Worm (Caenorhabditis elegans) whole organism, L2 larva: ENCODE data around the gene R10E12.2.

Source experiments
- R02D3.7 ChIP-seq: fragments of 150-350 bp; optimal IDR thresholded peaks from 2 replicates; lab custom pipeline; 2014; ENCODE audit warnings: missing biosample characterization, missing genetic modification characterization
- Y55F3AM.14 ChIP-seq: fragments of 200-800 bp; sonication (Bioruptor generic); optimal IDR thresholded peaks from 2 replicates; lab custom pipeline; 2018; ENCODE audit warnings: mild to moderate bottlenecking, missing genetic modification characterization, missing compliant biosample characterization
- alr-1 ChIP-seq: fragments of 150-350 bp; optimal IDR thresholded peaks from 2 replicates; lab custom pipeline; 2014; ENCODE audit warnings: missing biosample characterization, missing genetic modification characterization
- aly-2 ChIP-seq: fragments of 150-350 bp; optimal IDR thresholded peaks from 2 replicates; lab custom pipeline; 2014; ENCODE audit warnings: missing biosample characterization, missing genetic modification characterization
- ama-1 ChIP-seq: fragments of 150-350 bp; optimal IDR thresholded peaks from 2 replicates; lab custom pipeline; 2018; ENCODE audit warnings: inconsistent platforms
- crh-2 ChIP-seq: sonication (generic microtip); optimal IDR thresholded peaks from 2 replicates; lab custom pipeline; 2017; ENCODE audit warnings: missing biosample characterization, missing genetic modification characterization
- dmd-4 ChIP-seq: sonication (generic microtip); optimal IDR thresholded peaks from 2 replicates; lab custom pipeline; 2017; ENCODE audit warnings: missing biosample characterization, missing genetic modification characterization
- egl-27 ChIP-seq: sonication (generic microtip); optimal IDR thresholded peaks from 3 replicates; lab custom pipeline; 2017; ENCODE audit warnings: missing biosample characterization, missing genetic modification reagents, missing genetic modification characterization
- elt-1 ChIP-seq: fragments of 150-350 bp; optimal IDR thresholded peaks from 2 replicates; lab custom pipeline; 2014; ENCODE audit warnings: missing biosample characterization, missing genetic modification characterization
- fos-1 ChIP-seq: fragments of 150-350 bp; optimal IDR thresholded peaks from 2 replicates; lab custom pipeline; 2014; ENCODE audit warnings: missing biosample characterization, missing genetic modification characterization
- gmeb-1 ChIP-seq: fragments of 150-350 bp; optimal IDR thresholded peaks from 2 replicates; lab custom pipeline; 2014; ENCODE audit warnings: missing biosample characterization, missing genetic modification characterization
- mab-5 ChIP-seq: fragments of 150-350 bp; optimal IDR thresholded peaks from 2 replicates; lab custom pipeline; 2014; ENCODE audit warnings: missing biosample characterization, missing genetic modification characterization
- nhr-12 ChIP-seq: fragments of 150-350 bp; optimal IDR thresholded peaks from 2 replicates; lab custom pipeline; 2014; ENCODE audit warnings: missing biosample characterization, missing genetic modification characterization
- nhr-129 ChIP-seq: fragments of 150-350 bp; optimal IDR thresholded peaks from 2 replicates; lab custom pipeline; 2014; ENCODE audit warnings: missing biosample characterization, missing genetic modification characterization
- nhr-25 ChIP-seq: fragments of 150-350 bp; sonication (generic microtip); optimal IDR thresholded peaks from 3 replicates; lab custom pipeline; 2014; ENCODE audit warnings: missing biosample characterization, missing genetic modification characterization
- nhr-6 ChIP-seq: fragments of 150-350 bp; optimal IDR thresholded peaks from 2 replicates; lab custom pipeline; 2014; ENCODE audit warnings: missing biosample characterization, missing genetic modification characterization
- sem-4 ChIP-seq: fragments of 150-350 bp; optimal IDR thresholded peaks from 2 replicates; lab custom pipeline; 2014; ENCODE audit warnings: missing biosample characterization, missing genetic modification reagents, missing genetic modification characterization
- sma-3 ChIP-seq: sonication (generic microtip); optimal IDR thresholded peaks from 2 replicates; lab custom pipeline; 2016; ENCODE audit warnings: missing genetic modification reagents, missing genetic modification characterization, missing compliant biosample characterization
- unc-55 ChIP-seq: fragments of 150-350 bp; sonication (generic microtip); optimal IDR thresholded peaks from 3 replicates; lab custom pipeline; 2014; ENCODE audit warnings: missing biosample characterization, missing genetic modification reagents, missing genetic modification characterization
- ztf-11 ChIP-seq: sonication (generic microtip); optimal IDR thresholded peaks from 2 replicates; lab custom pipeline; 2017; ENCODE audit warnings: missing biosample characterization, missing genetic modification characterization

Gene R10E12.2

ce11 chrIII:9922310-9922709, 51.4 kb downstream of the R10E12.2 start:
- TF ChIP-seq unc-55 (GFP tag; lab: Kevin White, UChicago) (no peak), R02D3.7 (no peak), nhr-12 (tag; lab: Kevin White, UChicago) (no peak), gmeb-1 (tag; lab: Kevin White, UChicago) (peak; percentile 17), fos-1 (tag; lab: Kevin White, UChicago) (peak; percentile 66)
- TF ChIP-seq, all 48 proteins: peak for 2

- TF ChIP-seq egl-27 (tag; lab: Kevin White, UChicago) (no peak), nhr-6 (no peak), mab-5 (no peak), nhr-25 (tag; lab: Kevin White, UChicago) (no peak), aly-2 (tag; lab: Kevin White, UChicago) (no peak), nhr-129 (tag; lab: Kevin White, UChicago) (no peak), dmd-4 (tag; lab: Kevin White, UChicago) (no peak)
Measured at ce11 chrIII:9920764-9921163, 52.9 kb downstream of the R10E12.2 start, which contains the start of gene F40F12.3. TSS of gene F40F12.3 (minus strand) at chrIII:9920864.

- TF ChIP-seq fos-1 (tag; lab: Kevin White, UChicago) = peak; percentile 90
- TF ChIP-seq nhr-6 = no peak
- peak; percentile 5 for TF ChIP-seq nhr-129 (tag; lab: Kevin White, UChicago)
- no peak for TF ChIP-seq alr-1 (tag; lab: Kevin White, UChicago)
- TF ChIP-seq Y55F3AM.14 (GFP tag; lab: Kevin White, UChicago) = no peak
- no peak for TF ChIP-seq sem-4 (tag; lab: Kevin White, UChicago)
- TF ChIP-seq elt-1 (tag; lab: Kevin White, UChicago) = no peak
- TF ChIP-seq ztf-11 (tag; lab: Kevin White, UChicago) = no peak
- no peak for TF ChIP-seq nhr-25 (tag; lab: Kevin White, UChicago)
- TF ChIP-seq ama-1 (lab: Kevin White, UChicago) = no peak
- TF ChIP-seq crh-2 (tag; lab: Kevin White, UChicago) = peak; percentile 1
- no peak for TF ChIP-seq unc-55 (GFP tag; lab: Kevin White, UChicago)
- no peak for TF ChIP-seq sma-3
Measured at ce11 chrIII:9913722-9914121, 59.9 kb downstream of the R10E12.2 start, which contains the start of gene cbp-3. TSS of gene cbp-3 (plus strand) at chrIII:9913993.
